Fruit fly (Drosophila melanogaster) whole organism, embryonic: ENCODE data around the gene Zip89B.

Source experiments
- Antp ChIP-seq: fragments of 200-800 bp; sonication (Bioruptor generic); optimal IDR thresholded peaks from 3 replicates; lab custom pipeline; 2016; ENCODE audit warnings: missing biosample characterization, missing genetic modification characterization
- CG10543 ChIP-seq: fragments of 200-800 bp; sonication (Bioruptor generic); optimal IDR thresholded peaks from 3 replicates; lab custom pipeline; 2017; ENCODE audit warnings: missing biosample characterization, mild to moderate bottlenecking, missing genetic modification characterization, moderate library complexity
- CG11398 ChIP-seq: fragments of 200-800 bp; sonication (Bioruptor generic); optimal IDR thresholded peaks from 2 replicates; lab custom pipeline; 2016; ENCODE audit warnings: missing biosample characterization, missing genetic modification characterization
- CG11695 ChIP-seq: fragments of 200-800 bp; sonication (Bioruptor generic); IDR thresholded peaks from 3 replicates; pipeline ENCODE4 v1.3.6; 2022; ENCODE audit warnings: missing biosample characterization, missing genetic modification characterization
- CG12104 ChIP-seq: fragments of 200-800 bp; sonication (Bioruptor generic); optimal IDR thresholded peaks from 3 replicates; lab custom pipeline; 2016; ENCODE audit warnings: missing biosample characterization, missing genetic modification characterization
- CG13624 ChIP-seq: fragments of 200-800 bp; sonication (Bioruptor generic); optimal IDR thresholded peaks from 2 replicates; lab custom pipeline; 2016; ENCODE audit warnings: missing biosample characterization, missing genetic modification characterization
- CG15514 ChIP-seq: fragments of 200-800 bp; sonication (Bioruptor generic); optimal IDR thresholded peaks from 3 replicates; lab custom pipeline; 2017; ENCODE audit warnings: missing biosample characterization, missing genetic modification characterization, mild to moderate bottlenecking, moderate library complexity, missing genetic modification reagents
- CG17328 ChIP-seq: fragments of 200-800 bp; sonication (Bioruptor generic); IDR thresholded peaks from 2 replicates; pipeline ENCODE4 v1.3.6; 2022; ENCODE audit warnings: missing biosample characterization, missing genetic modification characterization
- CG1792 ChIP-seq: fragments of 200-800 bp; sonication (Bioruptor generic); optimal IDR thresholded peaks from 2 replicates; lab custom pipeline; 2016; ENCODE audit warnings: missing biosample characterization, missing genetic modification characterization
- CG18764 ChIP-seq: fragments of 200-800 bp; sonication (Bioruptor generic); optimal IDR thresholded peaks from 3 replicates; lab custom pipeline; 2016; ENCODE audit warnings: missing biosample characterization, missing genetic modification characterization
- CG2712 ChIP-seq: fragments of 200-800 bp; optimal IDR thresholded peaks from 3 replicates; lab custom pipeline; 2019; ENCODE audit warnings: missing biosample characterization, mild to moderate bottlenecking, missing genetic modification characterization, moderate library complexity
- CG31388 ChIP-seq: fragments of 200-800 bp; sonication (Bioruptor generic); optimal IDR thresholded peaks from 2 replicates; lab custom pipeline; 2016; ENCODE audit warnings: missing biosample characterization, missing genetic modification characterization
- CG4820 ChIP-seq: fragments of 200-800 bp; sonication (Bioruptor generic); optimal IDR thresholded peaks from 3 replicates; lab custom pipeline; 2016; ENCODE audit warnings: missing biosample characterization, missing genetic modification characterization
- CG5245 ChIP-seq: fragments of 200-800 bp; sonication (Bioruptor generic); optimal IDR thresholded peaks from 3 replicates; lab custom pipeline; 2016; ENCODE audit warnings: missing biosample characterization, missing genetic modification characterization
- CG6689 ChIP-seq: fragments of 200-800 bp; sonication (Bioruptor generic); IDR thresholded peaks from 2 replicates; pipeline ENCODE4 v1.3.6; 2022; ENCODE audit warnings: missing biosample characterization, missing genetic modification characterization
- CG7556 ChIP-seq: fragments of 200-800 bp; sonication (Bioruptor generic); optimal IDR thresholded peaks from 2 replicates; lab custom pipeline; 2017; ENCODE audit warnings: missing biosample characterization, mild to moderate bottlenecking, missing genetic modification characterization
- CG7963 ChIP-seq: fragments of 200-800 bp; sonication (Bioruptor generic); IDR thresholded peaks from 3 replicates; pipeline ENCODE4 v1.3.6; 2022; ENCODE audit warnings: missing biosample characterization, missing genetic modification characterization; ENCODE audit not compliant: partially characterized antibody
- Dll ChIP-seq: fragments of 200-800 bp; sonication (Bioruptor generic); IDR thresholded peaks from 4 replicates; pipeline ENCODE4 v1.3.6; 2022; ENCODE audit warnings: missing biosample characterization, missing genetic modification characterization; ENCODE audit not compliant: partially characterized antibody
- Doc3 ChIP-seq: fragments of 200-800 bp; sonication (Bioruptor generic); IDR thresholded peaks from 3 replicates; pipeline ENCODE4 v1.3.6; 2022; ENCODE audit warnings: missing biosample characterization, missing genetic modification characterization; ENCODE audit not compliant: partially characterized antibody
- Dref ChIP-seq: fragments of 200-800 bp; sonication (Bioruptor generic); IDR thresholded peaks from 2 replicates; pipeline ENCODE4 v1.3.6; 2022; ENCODE audit warnings: missing biosample characterization, missing genetic modification characterization
- E2f1 ChIP-seq: fragments of 200-800 bp; sonication (Bioruptor generic); IDR thresholded peaks from 2 replicates; pipeline ENCODE4 v1.3.6; 2022; ENCODE audit warnings: missing biosample characterization, missing genetic modification characterization
- E2f2 ChIP-seq: fragments of 200-800 bp; sonication (Bioruptor generic); IDR thresholded peaks from 2 replicates; pipeline ENCODE4 v1.3.6; 2022; ENCODE audit warnings: missing biosample characterization, missing genetic modification characterization
- Meics ChIP-seq: fragments of 200-800 bp; sonication (Bioruptor generic); optimal IDR thresholded peaks from 2 replicates; lab custom pipeline; 2017; ENCODE audit warnings: missing biosample characterization, mild to moderate bottlenecking, missing genetic modification characterization
- Mes4 ChIP-seq: fragments of 200-800 bp; sonication (Bioruptor generic); optimal IDR thresholded peaks from 2 replicates; lab custom pipeline; 2016; ENCODE audit warnings: missing biosample characterization, missing genetic modification characterization
- Nf-YA ChIP-seq: fragments of 200-800 bp; sonication (Bioruptor generic); IDR thresholded peaks from 2 replicates; pipeline ENCODE4 v1.3.6; 2022; ENCODE audit warnings: missing biosample characterization, missing genetic modification characterization
- Spps ChIP-seq: fragments of 200-800 bp; sonication (Bioruptor generic); optimal IDR thresholded peaks from 2 replicates; lab custom pipeline; 2018; ENCODE audit warnings: missing biosample characterization, mild to moderate bottlenecking, missing genetic modification characterization
- Trl ChIP-seq, 3 experiments: fragments of >200 bp in 2 of 3; fragments of 200-800 bp in 1 of 3; sonication (Bioruptor generic) in 1 of 3; optimal IDR thresholded peaks; 2 replicates in 1 of 3; 3 replicates in 2 of 3; lab custom pipeline; 2016 to 2017; ENCODE audit warnings: missing biosample characterization in 1 of 3, missing genetic modification characterization in 1 of 3
- Xbp1 ChIP-seq: fragments of 200-800 bp; sonication (Bioruptor generic); optimal IDR thresholded peaks from 3 replicates; lab custom pipeline; 2016; ENCODE audit warnings: missing biosample characterization, mild to moderate bottlenecking, missing genetic modification characterization
- ara ChIP-seq: fragments of 200-800 bp; sonication (Bioruptor generic); IDR thresholded peaks from 2 replicates; pipeline ENCODE4 v1.3.6; 2022; ENCODE audit warnings: missing biosample characterization, missing genetic modification characterization
- ase ChIP-seq: fragments of 200-800 bp; sonication (Bioruptor generic); IDR thresholded peaks from 3 replicates; pipeline ENCODE4 v1.3.6; 2022; ENCODE audit warnings: missing biosample characterization, missing genetic modification characterization
- cato ChIP-seq: fragments of 200-800 bp; sonication (Bioruptor generic); optimal IDR thresholded peaks from 2 replicates; lab custom pipeline; 2016; ENCODE audit warnings: missing biosample characterization, missing genetic modification characterization, borderline replicate concordance
- chif ChIP-seq, 2 experiments: fragments of 200-800 bp; sonication (Bioruptor generic); optimal IDR thresholded peaks; 3 replicates each; lab custom pipeline; 2016; ENCODE audit warnings: missing biosample characterization in 2 of 2, missing genetic modification characterization in 2 of 2
- crc ChIP-seq: fragments of 200-800 bp; sonication (Bioruptor generic); optimal IDR thresholded peaks from 2 replicates; lab custom pipeline; 2016; ENCODE audit warnings: missing biosample characterization, missing genetic modification characterization
- dati ChIP-seq: fragments of 200-800 bp; sonication (Bioruptor generic); IDR thresholded peaks from 2 replicates; pipeline ENCODE4 v1.3.6; 2022; ENCODE audit warnings: missing biosample characterization, missing genetic modification characterization
- emc ChIP-seq: fragments of 200-800 bp; sonication (Bioruptor generic); optimal IDR thresholded peaks from 2 replicates; lab custom pipeline; 2016; ENCODE audit warnings: missing biosample characterization, missing genetic modification characterization
- eyg ChIP-seq: fragments of 200-800 bp; sonication (Bioruptor generic); optimal IDR thresholded peaks from 3 replicates; lab custom pipeline; 2016; ENCODE audit warnings: missing biosample characterization, missing genetic modification characterization
- ftz-f1 ChIP-seq: fragments of 200-800 bp; sonication (Bioruptor generic); optimal IDR thresholded peaks from 2 replicates; lab custom pipeline; 2016; ENCODE audit warnings: missing biosample characterization, missing genetic modification characterization
- insv ChIP-seq, 2 experiments: fragments of 200-800 bp; sonication (Bioruptor generic); optimal IDR thresholded peaks; 3 replicates each; lab custom pipeline; 2016 to 2018; ENCODE audit warnings: missing biosample characterization in 2 of 2, missing genetic modification characterization in 2 of 2
- lov ChIP-seq, 2 experiments: fragments of 200-800 bp in 1 of 2; fragments of >200 bp in 1 of 2; sonication (Bioruptor generic) in 1 of 2; IDR thresholded peaks in 1 of 2; optimal IDR thresholded peaks in 1 of 2; 2 replicates in 1 of 2; 3 replicates in 1 of 2; pipeline versions ENCODE4 v1.3.6 to Lab custom; 2017 to 2022; ENCODE audit warnings: missing biosample characterization in 1 of 2, missing genetic modification characterization in 1 of 2
- nerfin-1 ChIP-seq: fragments of 200-800 bp; sonication (Bioruptor generic); optimal IDR thresholded peaks from 3 replicates; lab custom pipeline; 2019; ENCODE audit warnings: missing biosample characterization, mild to moderate bottlenecking, missing genetic modification characterization, moderate library complexity
- nerfin-2 ChIP-seq: fragments of 200-800 bp; sonication (Bioruptor generic); IDR thresholded peaks from 2 replicates; pipeline ENCODE4 v1.3.6; 2022; ENCODE audit warnings: missing biosample characterization, missing genetic modification characterization; ENCODE audit not compliant: partially characterized antibody
- nom ChIP-seq: fragments of 200-800 bp; sonication (Bioruptor generic); optimal IDR thresholded peaks from 2 replicates; lab custom pipeline; 2017; ENCODE audit warnings: missing biosample characterization, missing genetic modification characterization, mild to moderate bottlenecking, moderate library complexity, missing genetic modification reagents
- phol ChIP-seq: fragments of 200-800 bp; sonication (Bioruptor generic); optimal IDR thresholded peaks from 3 replicates; lab custom pipeline; 2018; ENCODE audit warnings: missing biosample characterization, mild to moderate bottlenecking, missing genetic modification characterization, moderate library complexity
- pzg ChIP-seq: fragments of 200-800 bp; sonication (Bioruptor generic); optimal IDR thresholded peaks from 3 replicates; lab custom pipeline; 2018; ENCODE audit warnings: missing biosample characterization, mild to moderate bottlenecking, missing genetic modification characterization, moderate library complexity
- salm ChIP-seq: fragments of 200-800 bp; sonication (Bioruptor generic); optimal IDR thresholded peaks from 2 replicates; lab custom pipeline; 2018; ENCODE audit warnings: missing biosample characterization, mild to moderate bottlenecking, missing genetic modification characterization
- shn ChIP-seq: fragments of 200-800 bp; sonication (Bioruptor generic); optimal IDR thresholded peaks from 3 replicates; lab custom pipeline; 2016; ENCODE audit warnings: missing biosample characterization, missing genetic modification characterization
- stwl ChIP-seq: fragments of 200-800 bp; sonication (Bioruptor generic); optimal IDR thresholded peaks from 3 replicates; lab custom pipeline; 2018; ENCODE audit warnings: missing biosample characterization, mild to moderate bottlenecking, missing genetic modification characterization, moderate library complexity
- zfh1 ChIP-seq: fragments of 200-800 bp; sonication (Bioruptor generic); IDR thresholded peaks from 3 replicates; pipeline ENCODE4 v1.3.6; 2022; ENCODE audit warnings: missing biosample characterization, missing genetic modification characterization

The Zip89B gene

DNA sequence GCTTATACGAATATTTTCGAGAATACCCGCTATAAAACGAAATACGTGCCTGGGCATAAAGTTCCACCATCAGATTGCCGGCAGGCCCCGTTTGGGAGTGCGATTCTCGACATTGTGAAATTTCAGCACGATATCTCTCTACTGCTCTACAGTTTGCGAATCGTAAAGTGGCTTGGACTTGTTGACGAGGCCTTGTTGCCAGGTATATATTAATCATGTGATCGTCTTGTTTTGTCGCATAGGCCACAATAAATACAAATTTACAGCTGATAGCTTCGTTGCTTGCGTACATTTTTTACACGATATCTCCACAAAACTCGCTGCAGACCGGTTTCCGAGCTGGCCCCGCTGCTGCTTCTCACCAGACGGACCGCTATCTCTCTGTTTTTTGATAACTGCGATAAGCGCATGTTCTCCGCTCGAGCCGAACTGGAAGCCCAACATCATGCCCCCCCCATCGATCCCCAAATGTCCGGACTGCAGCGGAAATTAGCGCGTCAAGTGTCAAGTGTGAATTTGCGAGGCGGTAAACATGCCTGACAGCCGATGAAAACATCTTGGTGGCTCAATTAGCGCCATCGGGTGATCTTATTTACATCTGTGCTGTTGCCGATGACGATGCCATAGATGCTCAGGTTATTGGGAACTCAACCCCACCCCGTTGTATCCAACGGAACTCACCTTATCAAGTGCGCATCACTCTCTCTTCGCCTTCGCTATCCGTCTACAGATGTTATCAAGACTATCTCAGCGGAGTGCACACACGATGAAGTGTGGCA lies 3.9 kb downstream of the Zip89B start (continued):
- TF ChIP-seq CG11398 (GFP tag; lab: Kevin White, UChicago): no peak
- no peak for TF ChIP-seq CG4820
- TF ChIP-seq Dref (GFP tag; lab: Robert Waterston, UW): no peak
- TF ChIP-seq CG15514 (GFP tag; lab: Kevin White, UChicago): peak; percentile 27
- no peak for TF ChIP-seq salm (tag; lab: Kevin White, UChicago)
- TF ChIP-seq CG17328 (GFP tag; lab: Robert Waterston, UW): peak; percentile 51; the same call in 1 of the 2 replicates
- no peak for TF ChIP-seq stwl
- TF ChIP-seq emc (GFP tag; lab: Kevin White, UChicago): no peak
- TF ChIP-seq Antp (GFP tag; lab: Kevin White, UChicago): no peak
- TF ChIP-seq CG5245 (GFP tag; lab: Kevin White, UChicago): no peak
- TF ChIP-seq CG12104 (GFP tag; lab: Kevin White, UChicago): no peak
- peak; percentile 34 for TF ChIP-seq nom (GFP tag; lab: Kevin White, UChicago)
- TF ChIP-seq CG13624 (GFP tag; lab: Kevin White, UChicago): no peak
- peak; percentile 33 for TF ChIP-seq Xbp1
- TF ChIP-seq Doc3 (GFP tag; lab: Robert Waterston, UW): no peak
- TF ChIP-seq E2f2 (GFP tag; lab: Robert Waterston, UW): peak; percentile 24; the same call in 1 of the 2 replicates
- no peak for TF ChIP-seq insv (GFP tag; optimal IDR thresholded peaks at IDR 0.05; lab: Kevin White, UChicago)
- no peak; the same call in 2 of the 3 replicates for TF ChIP-seq zfh1 (GFP tag; lab: Robert Waterston, UW)
- TF ChIP-seq Trl (optimal IDR thresholded peaks at IDR 0.05; lab: Kevin White, UChicago): no peak
- peak; percentile 11 for TF ChIP-seq Trl (GFP tag; optimal IDR thresholded peaks at IDR 0.05; lab: Kevin White, UChicago)
- no peak for TF ChIP-seq CG18764 (GFP tag; lab: Kevin White, UChicago)
- TF ChIP-seq pzg (GFP tag; lab: Kevin White, UChicago): no peak
- no peak for TF ChIP-seq nerfin-1
- TF ChIP-seq phol (tag; lab: Kevin White, UChicago): peak; percentile 15
- peak; percentile 26 for TF ChIP-seq eyg
- no peak for TF ChIP-seq dati (GFP tag; lab: Robert Waterston, UW)
- peak; percentile 37; the same call in 1 of the 2 replicates for TF ChIP-seq ara
- TF ChIP-seq CG11695 (GFP tag; lab: Robert Waterston, UW): 0 out of 3 replicates have a peak, but pooled peaks have one; percentile 29
- TF ChIP-seq nerfin-2 (GFP tag; lab: Robert Waterston, UW): 0 out of 2 replicates have a peak, but pooled peaks have one; percentile 20
- no peak for TF ChIP-seq lov (optimal IDR thresholded peaks at IDR 0.05; lab: Kevin White, UChicago)
- no peak for TF ChIP-seq lov (GFP tag; IDR thresholded peaks at IDR 0.05; lab: Robert Waterston, UW)
- TF ChIP-seq CG2712: no peak
- 0 out of 3 replicates have a peak, but pooled peaks have one; percentile 31 for TF ChIP-seq CG7963
- TF ChIP-seq cato: no peak
- no peak for TF ChIP-seq CG31388 (GFP tag; lab: Kevin White, UChicago)
- TF ChIP-seq CG10543 (GFP tag; lab: Kevin White, UChicago): peak; percentile 39
- no peak for TF ChIP-seq Nf-YA
- TF ChIP-seq Dll (GFP tag; lab: Robert Waterston, UW): no peak
- peak; percentile 13 for TF ChIP-seq CG1792 (GFP tag; lab: Kevin White, UChicago)
- 0 out of 3 replicates have a peak, but pooled peaks have one; percentile 24 for TF ChIP-seq ase
- peak; percentile 47 for TF ChIP-seq Meics (GFP tag; lab: Kevin White, UChicago)
- no peak for TF ChIP-seq ftz-f1 (GFP tag; lab: Kevin White, UChicago)
- peak; percentile 14 for TF ChIP-seq CG7556 (GFP tag; lab: Kevin White, UChicago)
- peak; percentile 38 for TF ChIP-seq shn
- TF ChIP-seq Mes4 (GFP tag; lab: Kevin White, UChicago): no peak
- peak; percentile 41 for TF ChIP-seq CG6689 (GFP tag; lab: Robert Waterston, UW)
- TF ChIP-seq crc (GFP tag; lab: Kevin White, UChicago): no peak
- TF ChIP-seq E2f1 (GFP tag; lab: Robert Waterston, UW): peak; percentile 47; the same call in 1 of the 2 replicates
- no peak for TF ChIP-seq Spps (tag; lab: Kevin White, UChicago)
- TF ChIP-seq chif (GFP tag; optimal IDR thresholded peaks at IDR 0.05; lab: Kevin White, UChicago): peak in 1 of 2 experiments; percentile 11
